Fruit fly (Drosophila melanogaster) whole organism: ENCODE data around the gene Polr1D.

Experiments used
- CG8478 ChIP-seq: fragments of >200 bp; optimal IDR thresholded peaks from 2 replicates; lab custom pipeline; 2018; ENCODE audit warnings: inconsistent platforms
- Dll ChIP-seq: fragments of >200 bp; optimal IDR thresholded peaks from 2 replicates; lab custom pipeline; 2017
- EcR ChIP-seq, 2 experiments: fragments of >200 bp; optimal IDR thresholded peaks; 2 replicates each; lab custom pipeline; 2017; ENCODE audit warnings: missing biosample characterization in 2 of 2, missing genetic modification characterization in 2 of 2, missing genetic modification reagents in 2 of 2
- pan ChIP-seq: fragments of >200 bp; optimal IDR thresholded peaks from 2 replicates; lab custom pipeline; 2017
- psq ChIP-seq: fragments of >200 bp; optimal IDR thresholded peaks from 2 replicates; lab custom pipeline; 2017
- usp ChIP-seq: fragments of >200 bp; optimal IDR thresholded peaks from 2 replicates; lab custom pipeline; 2017; ENCODE audit warnings: missing biosample characterization, missing genetic modification characterization, mixed read lengths

Gene Polr1D

DNA sequence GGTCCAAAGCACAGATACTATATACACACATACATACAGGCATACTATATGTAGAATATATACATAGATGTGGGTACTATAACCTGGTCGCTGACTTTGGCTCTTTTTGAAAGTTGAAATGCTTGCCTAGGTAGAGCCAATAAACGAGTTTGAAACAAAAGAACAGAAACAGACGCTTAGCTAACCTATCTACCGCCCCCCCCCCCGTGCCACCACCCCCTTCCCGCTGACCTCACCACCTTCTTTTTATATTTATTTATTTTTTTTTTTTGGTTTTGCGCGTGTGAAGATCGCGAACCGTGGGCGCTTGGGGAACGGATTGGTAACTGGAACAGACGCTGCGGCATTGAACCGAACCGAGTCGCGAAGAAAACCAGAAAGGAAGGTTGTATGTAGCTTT lies 9.1 kb upstream of the Polr1D start:
- TF ChIP-seq CG8478 (lab: Kevin White, UChicago) (no peak), psq (lab: Kevin White, UChicago) (no peak), EcR (GFP tag; optimal IDR thresholded peaks at IDR 0.05; lab: Kevin White, UChicago) (no peak), usp (GFP tag; lab: Kevin White, UChicago) (no peak), Dll (no peak), pan (lab: Kevin White, UChicago) (no peak)

DNA sequence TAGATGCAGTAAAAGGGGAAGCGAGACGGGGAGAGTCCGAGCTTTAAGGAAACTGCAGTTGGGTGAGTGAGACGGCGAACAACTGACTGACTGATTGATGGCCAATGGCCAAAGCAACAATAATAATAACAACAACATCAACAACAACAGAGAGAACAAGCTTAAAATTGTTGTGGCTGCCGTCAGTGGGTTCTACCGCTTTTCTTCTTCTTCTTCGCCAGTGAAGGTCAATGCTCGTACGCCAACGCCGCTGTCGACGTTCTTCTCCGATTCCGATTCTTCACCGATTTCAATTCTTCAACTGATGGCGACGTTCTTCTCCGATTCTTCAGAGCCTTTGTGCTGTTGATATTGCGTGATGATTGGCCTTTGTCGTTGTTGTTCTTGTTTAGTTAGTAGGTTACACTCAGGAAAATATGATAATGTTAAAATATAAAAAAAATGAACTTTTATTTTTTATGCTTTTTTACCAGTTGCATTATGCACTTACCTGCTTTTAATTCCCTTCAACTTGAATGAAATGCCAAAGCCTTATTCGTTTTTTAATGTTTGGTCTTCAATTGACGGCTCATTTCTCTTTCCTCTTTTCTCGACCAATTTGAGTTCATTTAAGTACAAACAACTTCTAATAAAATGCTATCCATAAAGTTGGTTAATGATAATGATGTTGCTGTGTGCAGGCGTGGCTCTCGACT lies 7.3 kb upstream of the Polr1D start:
- TF ChIP-seq CG8478 (lab: Kevin White, UChicago) (peak; percentile 31), Dll (no peak), pan (lab: Kevin White, UChicago) (no peak), usp (GFP tag; lab: Kevin White, UChicago) (no peak), psq (lab: Kevin White, UChicago) (no peak), EcR (GFP tag; optimal IDR thresholded peaks at IDR 0.05; lab: Kevin White, UChicago) (peak; percentile 85)

- no peak for TF ChIP-seq usp (GFP tag; lab: Kevin White, UChicago)
- peak; percentile 49 for TF ChIP-seq Dll
- no peak for TF ChIP-seq psq (lab: Kevin White, UChicago)
Measured at dm6 chr2L:19141435-19142126, 6.5 kb upstream of the Polr1D start.

- TF ChIP-seq usp (GFP tag; lab: Kevin White, UChicago) = no peak
- TF ChIP-seq Dll = no peak
- TF ChIP-seq EcR (GFP tag; optimal IDR thresholded peaks at IDR 0.05; lab: Kevin White, UChicago) = no peak
- no peak for TF ChIP-seq pan (lab: Kevin White, UChicago)
- no peak for TF ChIP-seq CG8478 (lab: Kevin White, UChicago)
- TF ChIP-seq psq (lab: Kevin White, UChicago) = no peak
Measured at dm6 chr2L:19140984-19141262, 5.9 kb upstream of the Polr1D start.

- TF ChIP-seq pan (lab: Kevin White, UChicago) (no peak), Dll (no peak), psq (lab: Kevin White, UChicago) (no peak), usp (GFP tag; lab: Kevin White, UChicago) (no peak), EcR (GFP tag; optimal IDR thresholded peaks at IDR 0.05; lab: Kevin White, UChicago) (no peak), CG8478 (lab: Kevin White, UChicago) (no peak)
Measured at dm6 chr2L:19140257-19140983, 5.4 kb upstream of the Polr1D start.

DNA sequence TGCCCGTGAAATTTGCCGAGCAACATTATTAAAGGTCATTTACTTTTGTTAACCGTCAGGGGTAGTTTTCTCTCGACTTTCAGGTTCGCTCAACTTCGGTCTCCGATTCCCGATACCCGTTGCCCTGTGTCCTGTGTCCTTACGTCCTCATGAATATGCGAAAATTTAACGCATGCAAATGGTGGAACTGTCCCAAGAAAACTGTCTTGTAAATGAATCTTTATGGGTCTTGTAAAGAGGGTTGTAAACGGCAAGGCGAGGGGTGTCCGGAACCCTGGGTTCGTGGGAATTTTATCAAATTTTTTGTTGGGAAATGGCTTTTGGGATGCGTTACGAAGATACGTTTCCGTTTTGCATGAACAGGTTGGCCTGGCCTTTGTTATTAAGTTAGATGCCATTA lies 4.7 kb upstream of the Polr1D start:
- no peak for TF ChIP-seq pan (lab: Kevin White, UChicago)
- no peak for TF ChIP-seq EcR (GFP tag; optimal IDR thresholded peaks at IDR 0.05; lab: Kevin White, UChicago)

dm6 chr2L:19138361-19139041 lies 3.5 kb upstream of the Polr1D start:
- peak in 1 of 2 experiments; percentile 58 for TF ChIP-seq EcR (GFP tag; optimal IDR thresholded peaks at IDR 0.05; lab: Kevin White, UChicago)
- TF ChIP-seq psq (lab: Kevin White, UChicago) = no peak

DNA sequence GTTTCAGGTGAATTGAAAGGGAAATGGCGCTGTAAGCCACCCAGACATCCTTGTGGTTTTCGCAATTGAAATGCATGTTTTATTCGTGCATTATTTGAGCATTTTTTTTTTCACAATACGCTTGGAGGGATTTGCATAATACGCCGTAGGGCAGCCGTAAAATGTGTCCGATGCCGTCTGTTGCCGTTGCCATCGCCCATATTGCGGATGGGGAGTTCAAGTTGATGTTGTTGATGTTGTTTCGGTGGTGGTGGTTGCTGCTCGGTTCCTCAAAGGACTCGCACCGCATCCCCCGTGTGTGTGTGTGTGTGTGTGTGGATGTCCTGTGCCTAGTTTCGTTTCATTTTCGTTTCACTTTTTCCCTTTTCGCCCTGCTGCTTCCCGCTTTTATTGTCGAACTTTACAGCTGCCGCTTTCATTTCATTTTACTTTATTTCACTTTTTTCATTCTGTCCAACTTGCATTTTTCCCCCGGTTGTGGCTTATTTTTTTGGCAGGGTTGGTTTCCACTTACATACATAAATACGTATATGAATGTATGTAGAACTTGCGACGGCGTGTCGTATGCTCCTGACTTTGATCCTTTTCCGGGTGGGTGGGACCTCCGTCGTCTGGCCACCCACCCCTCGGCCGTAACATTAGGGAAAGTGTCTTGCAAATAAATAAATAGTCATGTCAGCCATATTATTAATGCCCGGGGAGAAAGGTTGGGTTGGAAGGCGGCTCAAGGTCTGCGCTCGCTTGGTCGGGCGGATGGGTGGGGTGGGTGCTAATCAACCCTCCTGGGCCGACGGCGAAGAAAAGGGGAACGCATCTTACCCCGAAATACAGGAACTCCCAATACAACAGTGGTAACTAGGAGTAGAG lies 2.7 kb upstream of the Polr1D start:
- TF ChIP-seq pan (lab: Kevin White, UChicago) (no peak), psq (lab: Kevin White, UChicago) (no peak), CG8478 (lab: Kevin White, UChicago) (no peak), usp (GFP tag; lab: Kevin White, UChicago) (no peak), Dll (no peak), EcR (GFP tag; optimal IDR thresholded peaks at IDR 0.05; lab: Kevin White, UChicago) (no peak)

dm6 chr2L:19136735-19137134 lies 1.7 kb upstream of the Polr1D start:
- TF ChIP-seq psq (lab: Kevin White, UChicago) (no peak), CG8478 (lab: Kevin White, UChicago) (no peak)

DNA sequence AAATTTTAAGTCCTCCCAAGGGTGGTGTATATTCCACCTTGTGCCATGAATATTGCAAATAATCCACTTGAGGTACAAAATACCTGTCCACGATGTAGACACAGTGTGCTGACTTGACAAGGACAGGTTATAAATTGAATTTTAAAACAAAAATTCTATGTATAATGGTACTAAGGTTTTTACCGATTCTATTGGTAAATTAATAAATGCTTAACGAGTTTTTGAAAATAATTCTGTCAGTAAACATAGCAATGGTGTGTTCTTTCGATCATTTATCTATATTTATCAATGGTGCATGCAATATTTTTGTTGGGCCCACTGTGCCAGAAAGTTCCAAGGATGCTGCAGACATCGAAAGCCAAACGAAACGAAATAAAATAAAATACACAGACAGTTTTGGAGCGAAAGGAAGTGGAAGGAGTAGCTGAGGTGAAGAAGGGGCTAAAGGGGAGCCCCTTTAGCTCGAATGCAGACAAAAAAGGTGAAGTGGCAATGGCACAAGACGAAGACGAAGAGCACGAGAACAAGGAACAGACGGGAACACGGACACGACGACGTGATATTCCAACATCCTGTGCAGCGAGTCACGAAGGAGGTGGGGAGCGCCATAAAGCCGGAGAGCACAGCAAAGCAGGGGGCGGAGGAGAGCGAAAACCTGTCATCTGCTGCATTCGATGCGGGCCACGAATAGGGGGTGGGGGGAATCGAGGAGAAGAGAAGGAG lies 1.1 kb upstream of the Polr1D start:
- no peak for TF ChIP-seq CG8478 (lab: Kevin White, UChicago)
- TF ChIP-seq Dll = no peak
- no peak for TF ChIP-seq EcR (GFP tag; optimal IDR thresholded peaks at IDR 0.05; lab: Kevin White, UChicago)
- TF ChIP-seq psq (lab: Kevin White, UChicago) = no peak
- no peak for TF ChIP-seq pan (lab: Kevin White, UChicago)
- no peak for TF ChIP-seq usp (GFP tag; lab: Kevin White, UChicago)

- TF ChIP-seq EcR (GFP tag; optimal IDR thresholded peaks at IDR 0.05; lab: Kevin White, UChicago) = no peak
- TF ChIP-seq CG8478 (lab: Kevin White, UChicago) = no peak
- no peak for TF ChIP-seq pan (lab: Kevin White, UChicago)
- no peak for TF ChIP-seq usp (GFP tag; lab: Kevin White, UChicago)
- no peak for TF ChIP-seq Dll
- TF ChIP-seq psq (lab: Kevin White, UChicago) = no peak
Measured at dm6 chr2L:19134366-19134689, 705 bp downstream of the Polr1D start.
